In genomic region chrX:10585158-10585634, dm6 we compare ENCODE assay signal across 4 fruit fly cellular contexts.
TF ChIP-seq lines count a peak whose summit lies in the region.

Gene spri (minus strand): TSS chrX:10585422.

TF ChIP-seq in whole organism, adult, 20 proteins besides CTCF, POLR2A, EP300 and RAD21 (continued from another document):
- no peak for TF ChIP-seq CG7045 (GFP tag; optimal IDR thresholded peaks at IDR 0.05; lab: Kevin White, UChicago)

TF ChIP-seq in whole organism, embryonic, 481 proteins besides CTCF, POLR2A, EP300 and RAD21 (continued from another document and continues in another):
- peak; percentile 16 for TF ChIP-seq CG9437 (GFP tag; optimal IDR thresholded peaks at IDR 0.05; lab: Kevin White, UChicago)
- TF ChIP-seq CG3726 (GFP tag; IDR thresholded peaks at IDR 0.05; lab: Robert Waterston, UW): no peak
- peak; percentile 26; the same call in 1 of the 3 replicates for TF ChIP-seq Dbx (GFP tag; IDR thresholded peaks at IDR 0.05; lab: Robert Waterston, UW)
- peak in 1 of 2 experiments; percentile 57 for TF ChIP-seq bsh (GFP tag; optimal IDR thresholded peaks at IDR 0.05; lab: Kevin White, UChicago)
- TF ChIP-seq chinmo (GFP tag; IDR thresholded peaks at IDR 0.05; lab: Robert Waterston, UW; ENCODE audit: partially characterized antibody): peak; percentile 85; the same call in 2 of the 4 replicates
- TF ChIP-seq dmrt99B (tag; optimal IDR thresholded peaks at IDR 0.05; lab: Kevin White, UChicago): peak; percentile 6
- no peak for TF ChIP-seq E2f2 (GFP tag; IDR thresholded peaks at IDR 0.05; lab: Robert Waterston, UW)
- TF ChIP-seq Optix (GFP tag; IDR thresholded peaks at IDR 0.05; lab: Robert Waterston, UW): 0 out of 3 replicates have a peak, but pooled peaks have one; percentile 18
- TF ChIP-seq tup (GFP tag; optimal IDR thresholded peaks at IDR 0.05; lab: Kevin White, UChicago): no peak
- peak; percentile 47 for TF ChIP-seq sug (tag; optimal IDR thresholded peaks at IDR 0.05; lab: Kevin White, UChicago)
- TF ChIP-seq gro (GFP tag; optimal IDR thresholded peaks at IDR 0.05; lab: Kevin White, UChicago): no peak
- TF ChIP-seq Drgx (GFP tag; IDR thresholded peaks at IDR 0.05; lab: Robert Waterston, UW): peak; percentile 52; the same call in 1 of the 2 replicates
- TF ChIP-seq Usf (GFP tag; optimal IDR thresholded peaks at IDR 0.05; lab: Kevin White, UChicago): no peak
- TF ChIP-seq Elba2 (GFP tag; optimal IDR thresholded peaks at IDR 0.05; lab: Kevin White, UChicago): no peak
- TF ChIP-seq fd96Cb (tag; optimal IDR thresholded peaks at IDR 0.05; lab: Kevin White, UChicago): no peak
- TF ChIP-seq HmgZ (tag; optimal IDR thresholded peaks at IDR 0.05; lab: Kevin White, UChicago): peak; percentile 25
- no peak for TF ChIP-seq CG4854 (GFP tag; optimal IDR thresholded peaks at IDR 0.05; lab: Kevin White, UChicago)
- TF ChIP-seq CG30403 (GFP tag; optimal IDR thresholded peaks at IDR 0.05; lab: Kevin White, UChicago): no peak
- no peak for TF ChIP-seq CG7372 (GFP tag; IDR thresholded peaks at IDR 0.05; lab: Robert Waterston, UW)
- no peak for TF ChIP-seq CG7745 (tag; optimal IDR thresholded peaks at IDR 0.05; lab: Kevin White, UChicago)
- TF ChIP-seq CG16779 (GFP tag; IDR thresholded peaks at IDR 0.05; lab: Robert Waterston, UW): no peak
- no peak for TF ChIP-seq lola (GFP tag; optimal IDR thresholded peaks at IDR 0.05; lab: Kevin White, UChicago)
- no peak for TF ChIP-seq fd64A (GFP tag; optimal IDR thresholded peaks at IDR 0.05; lab: Kevin White, UChicago)
- TF ChIP-seq CG6683 (GFP tag; optimal IDR thresholded peaks at IDR 0.05; lab: Kevin White, UChicago): no peak
- no peak for TF ChIP-seq chn (GFP tag; optimal IDR thresholded peaks at IDR 0.05; lab: Kevin White, UChicago)
- no peak for TF ChIP-seq pita (GFP tag; optimal IDR thresholded peaks at IDR 0.05; lab: Kevin White, UChicago)
- TF ChIP-seq Oaz (GFP tag; IDR thresholded peaks at IDR 0.05; lab: Robert Waterston, UW): no peak
- peak; percentile 36 for TF ChIP-seq CG1603 (tag; optimal IDR thresholded peaks at IDR 0.05; lab: Kevin White, UChicago)
- TF ChIP-seq Bgb (GFP tag; IDR thresholded peaks at IDR 0.05; lab: Robert Waterston, UW; ENCODE audit: partially characterized antibody): peak; percentile 48; the same call in 1 of the 2 replicates
- TF ChIP-seq CG2889 (GFP tag; IDR thresholded peaks at IDR 0.05; lab: Robert Waterston, UW): no peak
- 0 out of 2 replicates have a peak, but pooled peaks have one; percentile 29 for TF ChIP-seq rib (GFP tag; IDR thresholded peaks at IDR 0.05; lab: Robert Waterston, UW)
- TF ChIP-seq CG10209 (GFP tag; optimal IDR thresholded peaks at IDR 0.05; lab: Kevin White, UChicago): no peak
- TF ChIP-seq pan (optimal IDR thresholded peaks at IDR 0.05; lab: Kevin White, UChicago): no peak
- peak in 1 of 2 experiments; percentile 10 for TF ChIP-seq pan (GFP tag; optimal IDR thresholded peaks at IDR 0.05 in 1 of 2, IDR thresholded peaks at IDR 0.05 in 1 of 2)
- peak; percentile 86 for TF ChIP-seq Med (GFP tag; lab: Kevin White, UChicago)
- no peak for TF ChIP-seq caup (GFP tag; optimal IDR thresholded peaks at IDR 0.05; lab: Kevin White, UChicago; ENCODE audit: severe bottlenecking)
- peak; percentile 88 for TF ChIP-seq nom (GFP tag; optimal IDR thresholded peaks at IDR 0.05; lab: Kevin White, UChicago)
- TF ChIP-seq ftz-f1 (GFP tag; optimal IDR thresholded peaks at IDR 0.05; lab: Kevin White, UChicago): peak; percentile 2
- peak in 1 of 2 experiments; percentile 67 for TF ChIP-seq Pdp1 (GFP tag; optimal IDR thresholded peaks at IDR 0.05; lab: Kevin White, UChicago)
- peak; percentile 17 for TF ChIP-seq Hmr (GFP tag; optimal IDR thresholded peaks at IDR 0.05; lab: Kevin White, UChicago)
- peak; percentile 34; the same call in 1 of the 3 replicates for TF ChIP-seq ken (GFP tag; IDR thresholded peaks at IDR 0.05; lab: Robert Waterston, UW)
- TF ChIP-seq CG9797 (GFP tag; optimal IDR thresholded peaks at IDR 0.05; lab: Kevin White, UChicago): no peak

TF ChIP-seq in whole organism, prepupa, 60 proteins besides CTCF, POLR2A, EP300 and RAD21 (continued from another document):
- TF ChIP-seq CG16779 (tag; optimal IDR thresholded peaks at IDR 0.05; lab: Kevin White, UChicago): peak; percentile 35
- no peak for TF ChIP-seq Eip75B (GFP tag; optimal IDR thresholded peaks at IDR 0.05; lab: Kevin White, UChicago)
- TF ChIP-seq fkh (GFP tag; optimal IDR thresholded peaks at IDR 0.05; lab: Kevin White, UChicago): no peak
- no peak for TF ChIP-seq lz (GFP tag; optimal IDR thresholded peaks at IDR 0.05; lab: Kevin White, UChicago)
- no peak for TF ChIP-seq CG11294 (GFP tag; IDR thresholded peaks at IDR 0.05; lab: Robert Waterston, UW)
- TF ChIP-seq Eip93F (GFP tag; optimal IDR thresholded peaks at IDR 0.05; lab: Kevin White, UChicago): peak; percentile 38
- no peak for TF ChIP-seq net (GFP tag; optimal IDR thresholded peaks at IDR 0.05; lab: Kevin White, UChicago)
- no peak for TF ChIP-seq CG11762 (GFP tag; optimal IDR thresholded peaks at IDR 0.05; lab: Kevin White, UChicago; ENCODE audit: insufficient read depth)
- TF ChIP-seq CG6854 (GFP tag; optimal IDR thresholded peaks at IDR 0.05; lab: Kevin White, UChicago): peak; percentile 41
- TF ChIP-seq esn (GFP tag; optimal IDR thresholded peaks at IDR 0.05; lab: Kevin White, UChicago): peak; percentile 8
- TF ChIP-seq CG8632 (GFP tag; optimal IDR thresholded peaks at IDR 0.05; lab: Kevin White, UChicago): no peak
- TF ChIP-seq Sox15 (GFP tag; optimal IDR thresholded peaks at IDR 0.05; lab: Kevin White, UChicago): no peak
- peak; percentile 9 for TF ChIP-seq Sox14 (GFP tag; optimal IDR thresholded peaks at IDR 0.05; lab: Kevin White, UChicago)
- peak; percentile 97 for TF ChIP-seq svp (GFP tag; lab: Kevin White, UChicago)
- no peak for TF ChIP-seq salr (GFP tag; optimal IDR thresholded peaks at IDR 0.05; lab: Kevin White, UChicago)
- no peak for TF ChIP-seq Blimp-1 (GFP tag; optimal IDR thresholded peaks at IDR 0.05; lab: Kevin White, UChicago)
- TF ChIP-seq dsx (GFP tag; optimal IDR thresholded peaks at IDR 0.05; lab: Kevin White, UChicago; ENCODE audit: poor library complexity, severe bottlenecking): peak; percentile 39
- no peak for TF ChIP-seq CG6792 (GFP tag; optimal IDR thresholded peaks at IDR 0.05; lab: Kevin White, UChicago)
- no peak for TF ChIP-seq CG34406 (GFP tag; optimal IDR thresholded peaks at IDR 0.05; lab: Kevin White, UChicago)
- TF ChIP-seq Sox102F (GFP tag; optimal IDR thresholded peaks at IDR 0.05; lab: Kevin White, UChicago): no peak
- TF ChIP-seq OdsH (GFP tag; optimal IDR thresholded peaks at IDR 0.05; lab: Kevin White, UChicago): no peak
- TF ChIP-seq dac (GFP tag; optimal IDR thresholded peaks at IDR 0.05; lab: Kevin White, UChicago): no peak
- peak; percentile 70 for TF ChIP-seq CG6808 (GFP tag; optimal IDR thresholded peaks at IDR 0.05; lab: Kevin White, UChicago)
- peak; percentile 12 for TF ChIP-seq pdm3 (GFP tag; optimal IDR thresholded peaks at IDR 0.05; lab: Kevin White, UChicago)
- peak; percentile 7 for TF ChIP-seq Hr4 (GFP tag; optimal IDR thresholded peaks at IDR 0.05; lab: Kevin White, UChicago)
- no peak for TF ChIP-seq spab (GFP tag; optimal IDR thresholded peaks at IDR 0.05; lab: Kevin White, UChicago)
- TF ChIP-seq eg (GFP tag; IDR thresholded peaks at IDR 0.05; lab: Robert Waterston, UW): peak; percentile 71
- TF ChIP-seq topi (GFP tag; optimal IDR thresholded peaks at IDR 0.05; lab: Kevin White, UChicago): peak; percentile 7
- no peak for TF ChIP-seq Hr39 (GFP tag; optimal IDR thresholded peaks at IDR 0.05; lab: Kevin White, UChicago)
- no peak for TF ChIP-seq fd59A (GFP tag; optimal IDR thresholded peaks at IDR 0.05; lab: Kevin White, UChicago)
- TF ChIP-seq CG3919 (GFP tag; optimal IDR thresholded peaks at IDR 0.05; lab: Kevin White, UChicago): peak; percentile 22
- no peak for TF ChIP-seq CG31627 (GFP tag; optimal IDR thresholded peaks at IDR 0.05; lab: Kevin White, UChicago)
- peak; percentile 12 for TF ChIP-seq Lpt (GFP tag; optimal IDR thresholded peaks at IDR 0.05; lab: Kevin White, UChicago)
- TF ChIP-seq CG4318 (GFP tag; optimal IDR thresholded peaks at IDR 0.05; lab: Kevin White, UChicago): no peak
- TF ChIP-seq Gug (GFP tag; IDR thresholded peaks at IDR 0.05; lab: Robert Waterston, UW): 0 out of 2 replicates have a peak, but pooled peaks have one; percentile 36
- peak; percentile 43 for TF ChIP-seq fd85E (GFP tag; optimal IDR thresholded peaks at IDR 0.05; lab: Kevin White, UChicago)
- peak; percentile 90 for TF ChIP-seq vri (GFP tag; optimal IDR thresholded peaks at IDR 0.05; lab: Kevin White, UChicago)
- TF ChIP-seq CG1621 (tag; optimal IDR thresholded peaks at IDR 0.05; lab: Kevin White, UChicago): peak; percentile 96
- TF ChIP-seq CG8119 (GFP tag; IDR thresholded peaks at IDR 0.05; lab: Robert Waterston, UW): peak; percentile 66; the same call in 2 of the 3 replicates
- peak; percentile 7 for TF ChIP-seq acj6 (GFP tag; optimal IDR thresholded peaks at IDR 0.05; lab: Kevin White, UChicago)
TF ChIP-seq in whole organism, prepupa: peak in this region for 31.

TF ChIP-seq in whole organism, wandering third instar larva, 38 proteins besides CTCF, POLR2A, EP300 and RAD21 (continued from another document):
- TF ChIP-seq CG9705 (GFP tag; optimal IDR thresholded peaks at IDR 0.05; lab: Kevin White, UChicago) (no peak), sage (GFP tag; optimal IDR thresholded peaks at IDR 0.05; lab: Kevin White, UChicago) (no peak), lola (GFP tag; optimal IDR thresholded peaks at IDR 0.05; lab: Kevin White, UChicago) (no peak), rgr (GFP tag; optimal IDR thresholded peaks at IDR 0.05; lab: Kevin White, UChicago) (peak; percentile 36), br (GFP tag; optimal IDR thresholded peaks at IDR 0.05; lab: Kevin White, UChicago) (peak; percentile 41), sv (GFP tag; optimal IDR thresholded peaks at IDR 0.05; lab: Kevin White, UChicago) (no peak), CrebA (GFP tag; optimal IDR thresholded peaks at IDR 0.05; lab: Kevin White, UChicago; ENCODE audit: borderline replicate concordance) (no peak), N (GFP tag; optimal IDR thresholded peaks at IDR 0.05; lab: Kevin White, UChicago) (no peak), woc (GFP tag; optimal IDR thresholded peaks at IDR 0.05; lab: Kevin White, UChicago) (peak; percentile 65), Vsx2 (GFP tag; optimal IDR thresholded peaks at IDR 0.05; lab: Kevin White, UChicago; ENCODE audit: partially characterized antibody) (no peak), Sp1 (GFP tag; optimal IDR thresholded peaks at IDR 0.05; lab: Kevin White, UChicago) (peak; percentile 38), Hnf4 (GFP tag; optimal IDR thresholded peaks at IDR 0.05; lab: Kevin White, UChicago) (peak; percentile 50), usp (GFP tag; optimal IDR thresholded peaks at IDR 0.05; lab: Kevin White, UChicago) (no peak), Dif (GFP tag; optimal IDR thresholded peaks at IDR 0.05; lab: Kevin White, UChicago; ENCODE audit: partially characterized antibody) (peak; percentile 14), GATAd (GFP tag; optimal IDR thresholded peaks at IDR 0.05; lab: Kevin White, UChicago) (no peak)
